Worm (Caenorhabditis elegans) whole organism, mixed stage, embryonic: ENCODE measurements around the gene taap-1.
A peak's percentile ranks its signal among the peaks of the same experiment; 100 is the strongest.

Experiments
- M03D4.4 ChIP-seq: sonication (generic microtip); optimal IDR thresholded peaks from 2 replicates; lab custom pipeline; 2017; ENCODE audit warnings: mild to moderate bottlenecking, missing genetic modification characterization, missing compliant biosample characterization
- bed-3 ChIP-seq: fragments of 200-800 bp; sonication (Bioruptor generic); optimal IDR thresholded peaks from 3 replicates; lab custom pipeline; 2018; ENCODE audit warnings: mild to moderate bottlenecking, missing genetic modification characterization, moderate library complexity, missing compliant biosample characterization
- blmp-1 ChIP-seq: fragments of 150-350 bp; optimal IDR thresholded peaks from 2 replicates; lab custom pipeline; 2014; ENCODE audit warnings: missing biosample characterization, missing genetic modification characterization
- ceh-39 ChIP-seq: fragments of 150-350 bp; optimal IDR thresholded peaks from 2 replicates; lab custom pipeline; 2014; ENCODE audit warnings: missing biosample characterization, missing genetic modification characterization
- ceh-43 ChIP-seq: fragments of 200-800 bp; sonication (Bioruptor generic); optimal IDR thresholded peaks from 2 replicates; lab custom pipeline; 2018; ENCODE audit warnings: mild to moderate bottlenecking, missing genetic modification characterization, moderate library complexity, missing compliant biosample characterization
- ceh-83 ChIP-seq: fragments of 200-800 bp; sonication (Bioruptor generic); optimal IDR thresholded peaks from 2 replicates; lab custom pipeline; 2018; ENCODE audit warnings: mild to moderate bottlenecking, missing genetic modification characterization, missing compliant biosample characterization
- ces-1 ChIP-seq: fragments of 150-350 bp; optimal IDR thresholded peaks from 2 replicates; lab custom pipeline; 2014; ENCODE audit warnings: missing biosample characterization, missing genetic modification reagents, missing genetic modification characterization
- cnd-1 ChIP-seq: fragments of 200-800 bp; sonication (Bioruptor generic); optimal IDR thresholded peaks from 2 replicates; lab custom pipeline; 2018; ENCODE audit warnings: mild to moderate bottlenecking, missing genetic modification characterization, missing compliant biosample characterization
- drap-1 ChIP-seq: fragments of 200-800 bp; sonication (Bioruptor generic); optimal IDR thresholded peaks from 3 replicates; lab custom pipeline; 2018; ENCODE audit warnings: mild to moderate bottlenecking, missing genetic modification characterization, missing compliant biosample characterization
- elt-1 ChIP-seq: sonication (generic microtip); optimal IDR thresholded peaks from 2 replicates; lab custom pipeline; 2017; ENCODE audit warnings: missing genetic modification characterization, mild to moderate bottlenecking, missing compliant biosample characterization, antibody characterized with exemption, moderate library complexity, borderline replicate concordance; ENCODE audit not compliant: insufficient read depth
- elt-3 ChIP-seq: fragments of 150-350 bp; optimal IDR thresholded peaks from 2 replicates; lab custom pipeline; 2014; ENCODE audit warnings: missing biosample characterization, missing genetic modification characterization
- flh-1 ChIP-seq: fragments of 200-800 bp; sonication (Bioruptor generic); optimal IDR thresholded peaks from 2 replicates; lab custom pipeline; 2018; ENCODE audit warnings: mild to moderate bottlenecking, missing genetic modification characterization, moderate library complexity, missing compliant biosample characterization
- ham-2 ChIP-seq: fragments of 200-800 bp; sonication (Bioruptor generic); optimal IDR thresholded peaks from 2 replicates; lab custom pipeline; 2018; ENCODE audit warnings: mild to moderate bottlenecking, missing genetic modification characterization, missing compliant biosample characterization
- hlh-1 ChIP-seq: fragments of 150-350 bp; optimal IDR thresholded peaks from 2 replicates; lab custom pipeline; 2014; ENCODE audit warnings: missing biosample characterization, missing genetic modification reagents, missing genetic modification characterization
- lin-13 ChIP-seq: fragments of 150-350 bp; optimal IDR thresholded peaks from 2 replicates; lab custom pipeline; 2014; ENCODE audit warnings: missing biosample characterization, missing genetic modification characterization
- lin-32 ChIP-seq: fragments of 200-800 bp; sonication (Bioruptor generic); optimal IDR thresholded peaks from 2 replicates; lab custom pipeline; 2018; ENCODE audit warnings: mild to moderate bottlenecking, missing genetic modification characterization, missing compliant biosample characterization
- lsy-2 ChIP-seq: fragments of 150-350 bp; optimal IDR thresholded peaks from 2 replicates; lab custom pipeline; 2014; ENCODE audit warnings: missing biosample characterization, missing genetic modification characterization
- mab-5 ChIP-seq: fragments of 150-350 bp; optimal IDR thresholded peaks from 2 replicates; lab custom pipeline; 2014; ENCODE audit warnings: missing biosample characterization, missing genetic modification characterization
- mep-1 ChIP-seq: fragments of 150-350 bp; optimal IDR thresholded peaks from 2 replicates; lab custom pipeline; 2017; ENCODE audit warnings: missing biosample characterization, missing genetic modification reagents, missing genetic modification characterization, inconsistent platforms
- mls-2 ChIP-seq: sonication (generic microtip); optimal IDR thresholded peaks from 2 replicates; lab custom pipeline; 2016; ENCODE audit warnings: mild to moderate bottlenecking, missing genetic modification characterization, moderate library complexity, missing compliant biosample characterization
- nhr-12 ChIP-seq: fragments of 150-350 bp; optimal IDR thresholded peaks from 2 replicates; lab custom pipeline; 2014; ENCODE audit warnings: missing biosample characterization, missing genetic modification characterization
- nhr-2 ChIP-seq: fragments of 150-350 bp; optimal IDR thresholded peaks from 2 replicates; lab custom pipeline; 2014; ENCODE audit warnings: missing biosample characterization, missing genetic modification characterization
- nhr-237 ChIP-seq: fragments of 150-350 bp; optimal IDR thresholded peaks from 2 replicates; lab custom pipeline; 2014; ENCODE audit warnings: missing biosample characterization, missing genetic modification characterization
- nhr-28 ChIP-seq: fragments of 150-350 bp; optimal IDR thresholded peaks from 2 replicates; lab custom pipeline; 2014; ENCODE audit warnings: missing biosample characterization, missing genetic modification characterization
- nhr-76 ChIP-seq: sonication (generic microtip); optimal IDR thresholded peaks from 2 replicates; lab custom pipeline; 2017; ENCODE audit warnings: missing biosample characterization, missing genetic modification characterization
- pha-4 ChIP-seq: fragments of 150-350 bp; optimal IDR thresholded peaks from 2 replicates; lab custom pipeline; 2018; ENCODE audit warnings: missing biosample characterization, missing genetic modification reagents, missing genetic modification characterization
- sem-2 ChIP-seq: fragments of 200-800 bp; sonication (Bioruptor generic); optimal IDR thresholded peaks from 2 replicates; lab custom pipeline; 2018; ENCODE audit warnings: mild to moderate bottlenecking, missing genetic modification characterization, missing compliant biosample characterization
- snpc-4 ChIP-seq: fragments of 150-350 bp; optimal IDR thresholded peaks from 2 replicates; lab custom pipeline; 2014; ENCODE audit warnings: missing biosample characterization, missing genetic modification characterization
- sptf-1 ChIP-seq: sonication (generic microtip); optimal IDR thresholded peaks from 2 replicates; lab custom pipeline; 2017; ENCODE audit warnings: mild to moderate bottlenecking, missing genetic modification characterization, moderate library complexity, missing compliant biosample characterization
- tbx-8 ChIP-seq: fragments of 200-800 bp; sonication (Bioruptor generic); optimal IDR thresholded peaks from 2 replicates; lab custom pipeline; 2018; ENCODE audit warnings: mild to moderate bottlenecking, missing genetic modification characterization, moderate library complexity, missing compliant biosample characterization
- unc-120 ChIP-seq: sonication (generic microtip); optimal IDR thresholded peaks from 2 replicates; lab custom pipeline; 2017; ENCODE audit warnings: missing genetic modification characterization, missing compliant biosample characterization; ENCODE audit not compliant: poor library complexity, severe bottlenecking
- unc-39 ChIP-seq: fragments of 150-350 bp; optimal IDR thresholded peaks from 2 replicates; lab custom pipeline; 2014; ENCODE audit warnings: missing biosample characterization, missing genetic modification characterization
- unc-62 ChIP-seq: fragments of 150-350 bp; optimal IDR thresholded peaks from 2 replicates; lab custom pipeline; 2014; ENCODE audit warnings: missing biosample characterization, missing genetic modification reagents, missing genetic modification characterization
- zip-8 ChIP-seq: fragments of 150-350 bp; optimal IDR thresholded peaks from 2 replicates; lab custom pipeline; 2014; ENCODE audit warnings: missing biosample characterization, missing genetic modification characterization
- ztf-11 ChIP-seq: fragments of 150-350 bp; optimal IDR thresholded peaks from 2 replicates; lab custom pipeline; 2014; ENCODE audit warnings: missing biosample characterization, missing genetic modification characterization

The taap-1 gene

ce11 chrII:8484546-8484945, 875 bp upstream of the taap-1 start:
- TF ChIP-seq hlh-1 (tag; lab: Kevin White, UChicago) (no peak), unc-120 (tag; lab: Kevin White, UChicago) (no peak), mls-2 (tag; lab: Kevin White, UChicago) (no peak), nhr-237 (tag; lab: Kevin White, UChicago) (no peak)

ce11 chrII:8483124-8483792, 413 bp downstream of the taap-1 start:
- TF ChIP-seq bed-3 (no peak), lsy-2 (tag; lab: Kevin White, UChicago) (peak; percentile 82), ces-1 (GFP tag; lab: Kevin White, UChicago) (peak; percentile 44)

- TF ChIP-seq pha-4 (tag; lab: Kevin White, UChicago) (no peak), tbx-8 (GFP tag; lab: Kevin White, UChicago) (no peak), mep-1 (no peak), blmp-1 (tag; lab: Kevin White, UChicago) (no peak), ceh-43 (GFP tag; lab: Kevin White, UChicago) (no peak), lin-32 (GFP tag; lab: Kevin White, UChicago) (no peak), hlh-1 (tag; lab: Kevin White, UChicago) (no peak)
Measured at ce11 chrII:8481731-8482253, 1.9 kb downstream of the taap-1 start, which contains the start of gene M05D6.5. TSS of gene M05D6.5 (minus strand) at chrII:8482203.

- TF ChIP-seq drap-1 (GFP tag; lab: Kevin White, UChicago), result no peak
- no peak for TF ChIP-seq nhr-237 (tag; lab: Kevin White, UChicago)
- TF ChIP-seq cnd-1 (tag; lab: Kevin White, UChicago), result no peak
- TF ChIP-seq elt-1 (tag; lab: Kevin White, UChicago), result no peak
- no peak for TF ChIP-seq M03D4.4 (tag; lab: Kevin White, UChicago)
- peak; percentile 70 for TF ChIP-seq unc-62 (GFP tag; lab: Kevin White, UChicago)
- no peak for TF ChIP-seq blmp-1 (tag; lab: Kevin White, UChicago)
- TF ChIP-seq zip-8 (tag; lab: Kevin White, UChicago), result no peak
- TF ChIP-seq ces-1 (GFP tag; lab: Kevin White, UChicago), result no peak
- peak; percentile 84 for TF ChIP-seq hlh-1 (tag; lab: Kevin White, UChicago)
- no peak for TF ChIP-seq elt-3
- TF ChIP-seq ceh-43 (GFP tag; lab: Kevin White, UChicago), result no peak
- TF ChIP-seq snpc-4 (tag; lab: Kevin White, UChicago), result no peak
- peak; percentile 10 for TF ChIP-seq pha-4 (tag; lab: Kevin White, UChicago)
- no peak for TF ChIP-seq nhr-28 (tag; lab: Kevin White, UChicago)
- TF ChIP-seq ham-2 (GFP tag; lab: Kevin White, UChicago), result no peak
- TF ChIP-seq nhr-2 (tag; lab: Kevin White, UChicago), result peak; percentile 58
- peak; percentile 34 for TF ChIP-seq ceh-39
- no peak for TF ChIP-seq bed-3
- TF ChIP-seq ceh-83, result no peak
- no peak for TF ChIP-seq lin-32 (GFP tag; lab: Kevin White, UChicago)
- TF ChIP-seq ztf-11 (tag; lab: Kevin White, UChicago), result no peak
- no peak for TF ChIP-seq unc-39 (tag; lab: Kevin White, UChicago)
- TF ChIP-seq sptf-1, result no peak
- TF ChIP-seq unc-120 (tag; lab: Kevin White, UChicago), result peak; percentile 62
- no peak for TF ChIP-seq mls-2 (tag; lab: Kevin White, UChicago)
- TF ChIP-seq mep-1, result no peak
- TF ChIP-seq lin-13 (tag; lab: Kevin White, UChicago), result no peak
- TF ChIP-seq mab-5 (tag; lab: Kevin White, UChicago), result peak; percentile 44
- TF ChIP-seq nhr-12, result no peak
- TF ChIP-seq sem-2, result no peak
- no peak for TF ChIP-seq tbx-8 (GFP tag; lab: Kevin White, UChicago)
- no peak for TF ChIP-seq lsy-2 (tag; lab: Kevin White, UChicago)
- TF ChIP-seq nhr-76, result no peak
- no peak for TF ChIP-seq flh-1 (GFP tag; lab: Kevin White, UChicago)
Measured at ce11 chrII:8481033-8481708, 2.5 kb downstream of the taap-1 start.
